Fruit fly (Drosophila melanogaster) whole organism, embryonic: ENCODE measurements around the gene CG13247.

ENCODE experiments used
- Ada2b ChIP-seq: fragments of 200-800 bp; sonication (Bioruptor generic); IDR thresholded peaks from 2 replicates; pipeline ENCODE4 v1.3.6; 2022; ENCODE audit warnings: missing biosample characterization, missing genetic modification characterization
- Aef1 ChIP-seq: fragments of 200-800 bp; sonication (Bioruptor generic); IDR thresholded peaks from 3 replicates; pipeline ENCODE4 v1.3.6; 2022; ENCODE audit warnings: missing biosample characterization, missing genetic modification characterization
- Bdp1 ChIP-seq: fragments of 200-800 bp; sonication (Bioruptor generic); optimal IDR thresholded peaks from 3 replicates; lab custom pipeline; 2016; ENCODE audit warnings: missing biosample characterization, missing genetic modification characterization
- Bgb ChIP-seq: fragments of 200-800 bp; sonication (Bioruptor generic); IDR thresholded peaks from 2 replicates; pipeline ENCODE4 v1.3.6; 2022; ENCODE audit warnings: missing biosample characterization, missing genetic modification characterization; ENCODE audit not compliant: partially characterized antibody
- CG10147 ChIP-seq: fragments of 200-800 bp; sonication (Bioruptor generic); optimal IDR thresholded peaks from 2 replicates; lab custom pipeline; 2019; ENCODE audit warnings: missing biosample characterization, mild to moderate bottlenecking, missing genetic modification characterization, moderate library complexity
- CG10431 ChIP-seq: fragments of 200-800 bp; sonication (Bioruptor generic); optimal IDR thresholded peaks from 3 replicates; lab custom pipeline; 2018; ENCODE audit warnings: missing biosample characterization, mild to moderate bottlenecking, missing genetic modification characterization
- CG10543 ChIP-seq: fragments of 200-800 bp; sonication (Bioruptor generic); optimal IDR thresholded peaks from 3 replicates; lab custom pipeline; 2017; ENCODE audit warnings: missing biosample characterization, mild to moderate bottlenecking, missing genetic modification characterization, moderate library complexity
- CG11247 ChIP-seq: fragments of 200-800 bp; sonication (Bioruptor generic); IDR thresholded peaks from 2 replicates; pipeline ENCODE4 v1.3.6; 2022; ENCODE audit warnings: missing biosample characterization, missing genetic modification characterization
- CG11504 ChIP-seq: fragments of 200-800 bp; sonication (Bioruptor generic); optimal IDR thresholded peaks from 3 replicates; lab custom pipeline; 2019; ENCODE audit warnings: missing biosample characterization, mild to moderate bottlenecking, missing genetic modification characterization, moderate library complexity
- CG12744 ChIP-seq: fragments of 200-800 bp; sonication (Bioruptor generic); optimal IDR thresholded peaks from 2 replicates; lab custom pipeline; 2016; ENCODE audit warnings: missing biosample characterization, missing genetic modification characterization
- CG14860 ChIP-seq: fragments of 200-800 bp; sonication (Bioruptor generic); IDR thresholded peaks from 3 replicates; pipeline ENCODE4 v1.3.6; 2022; ENCODE audit warnings: missing biosample characterization, missing genetic modification characterization; ENCODE audit not compliant: partially characterized antibody
- CG14965 ChIP-seq: fragments of 200-800 bp; sonication (Bioruptor generic); optimal IDR thresholded peaks from 2 replicates; lab custom pipeline; 2016; ENCODE audit warnings: missing biosample characterization, missing genetic modification characterization, borderline replicate concordance
- CG15073 ChIP-seq: fragments of 200-800 bp; sonication (Bioruptor generic); optimal IDR thresholded peaks from 2 replicates; lab custom pipeline; 2016; ENCODE audit warnings: missing biosample characterization, missing genetic modification characterization
- CG17186 ChIP-seq: fragments of 200-800 bp; sonication (Bioruptor generic); optimal IDR thresholded peaks from 3 replicates; lab custom pipeline; 2017; ENCODE audit warnings: missing biosample characterization, missing genetic modification reagents, missing genetic modification characterization
- CG17829 ChIP-seq: fragments of 200-800 bp; optimal IDR thresholded peaks from 2 replicates; lab custom pipeline; 2019; ENCODE audit warnings: missing biosample characterization, mild to moderate bottlenecking, missing genetic modification characterization, moderate library complexity
- CG17912 ChIP-seq: fragments of 200-800 bp; sonication (Bioruptor generic); optimal IDR thresholded peaks from 2 replicates; lab custom pipeline; 2018; ENCODE audit warnings: missing biosample characterization, mild to moderate bottlenecking, missing genetic modification characterization
- CG31388 ChIP-seq: fragments of 200-800 bp; sonication (Bioruptor generic); optimal IDR thresholded peaks from 2 replicates; lab custom pipeline; 2016; ENCODE audit warnings: missing biosample characterization, missing genetic modification characterization
- CG3407 ChIP-seq: fragments of 200-800 bp; sonication (Bioruptor generic); optimal IDR thresholded peaks from 2 replicates; lab custom pipeline; 2018; ENCODE audit warnings: missing biosample characterization, mild to moderate bottlenecking, missing genetic modification characterization
- CG5180 ChIP-seq: fragments of 200-800 bp; sonication (Bioruptor generic); optimal IDR thresholded peaks from 3 replicates; lab custom pipeline; 2017; ENCODE audit warnings: missing biosample characterization, missing genetic modification characterization, mild to moderate bottlenecking, moderate library complexity, missing genetic modification reagents
- CG7372 ChIP-seq: fragments of 200-800 bp; sonication (Bioruptor generic); IDR thresholded peaks from 2 replicates; pipeline ENCODE4 v1.3.6; 2022; ENCODE audit warnings: missing biosample characterization, missing genetic modification characterization
- CG7786 ChIP-seq: fragments of 200-800 bp; sonication (Bioruptor generic); optimal IDR thresholded peaks from 2 replicates; lab custom pipeline; 2016; ENCODE audit warnings: missing biosample characterization, missing genetic modification characterization
- CG7839 ChIP-seq: fragments of 200-800 bp; sonication (Bioruptor generic); optimal IDR thresholded peaks from 3 replicates; lab custom pipeline; 2018; ENCODE audit warnings: missing biosample characterization, mild to moderate bottlenecking, missing genetic modification characterization, moderate library complexity
- CG8924 ChIP-seq: fragments of 200-800 bp; optimal IDR thresholded peaks from 3 replicates; lab custom pipeline; 2019; ENCODE audit warnings: missing biosample characterization, mild to moderate bottlenecking, missing genetic modification characterization, moderate library complexity
- CkIIα-i1 ChIP-seq: fragments of 200-800 bp; sonication (Bioruptor generic); IDR thresholded peaks from 2 replicates; pipeline ENCODE4 v1.3.6; 2022; ENCODE audit warnings: missing biosample characterization, missing genetic modification characterization
- Deaf1 ChIP-seq: fragments of 200-800 bp; optimal IDR thresholded peaks from 3 replicates; lab custom pipeline; 2019; ENCODE audit warnings: missing biosample characterization, mild to moderate bottlenecking, missing genetic modification characterization, moderate library complexity
- Dfd ChIP-seq, 2 experiments: fragments of >200 bp; optimal IDR thresholded peaks; 2 replicates each; lab custom pipeline; 2017; ENCODE audit warnings: missing biosample characterization in 2 of 2, missing genetic modification characterization in 2 of 2
- Gsc ChIP-seq: fragments of 200-800 bp; sonication (Bioruptor generic); IDR thresholded peaks from 2 replicates; pipeline ENCODE4 v1.3.6; 2022; ENCODE audit warnings: missing biosample characterization, missing genetic modification characterization
- Jarid2 ChIP-seq: fragments of 200-800 bp; sonication (Bioruptor generic); optimal IDR thresholded peaks from 3 replicates; lab custom pipeline; 2017; ENCODE audit warnings: mild to moderate bottlenecking, missing biosample characterization, missing genetic modification reagents, missing genetic modification characterization
- Kr ChIP-seq: fragments of 200-800 bp; sonication (Bioruptor generic); optimal IDR thresholded peaks from 2 replicates; lab custom pipeline; 2017; ENCODE audit warnings: missing biosample characterization, mild to moderate bottlenecking, missing genetic modification characterization
- MBD-R2 ChIP-seq: fragments of 200-800 bp; sonication (Bioruptor generic); IDR thresholded peaks from 2 replicates; pipeline ENCODE4 v1.3.6; 2022; ENCODE audit warnings: missing biosample characterization, missing genetic modification characterization
- Nf-YA ChIP-seq: fragments of 200-800 bp; sonication (Bioruptor generic); IDR thresholded peaks from 2 replicates; pipeline ENCODE4 v1.3.6; 2022; ENCODE audit warnings: missing biosample characterization, missing genetic modification characterization
- Nf-YB ChIP-seq: fragments of 200-800 bp; sonication (Bioruptor generic); optimal IDR thresholded peaks from 3 replicates; lab custom pipeline; 2019; ENCODE audit warnings: missing biosample characterization, mild to moderate bottlenecking, missing genetic modification characterization, moderate library complexity
- Scr ChIP-seq: fragments of 200-800 bp; sonication (Bioruptor generic); IDR thresholded peaks from 2 replicates; pipeline ENCODE4 v1.3.6; 2022; ENCODE audit warnings: missing biosample characterization, missing genetic modification characterization; ENCODE audit not compliant: partially characterized antibody
- Stat92E ChIP-seq, 3 experiments: fragments of >200 bp in 2 of 3; fragments of 200-800 bp in 1 of 3; sonication (Bioruptor generic) in 1 of 3; optimal IDR thresholded peaks; 2 replicates each; lab custom pipeline; 2017 to 2019; ENCODE audit warnings: missing biosample characterization in 3 of 3, missing genetic modification characterization in 3 of 3, mild to moderate bottlenecking in 1 of 3, moderate library complexity in 1 of 3
- chif ChIP-seq, 2 experiments: fragments of 200-800 bp; sonication (Bioruptor generic); optimal IDR thresholded peaks; 3 replicates each; lab custom pipeline; 2016; ENCODE audit warnings: missing biosample characterization in 2 of 2, missing genetic modification characterization in 2 of 2
- da ChIP-seq: fragments of 200-800 bp; sonication (Bioruptor generic); optimal IDR thresholded peaks from 2 replicates; lab custom pipeline; 2016; ENCODE audit warnings: missing biosample characterization, missing genetic modification characterization
- gce ChIP-seq: fragments of 200-800 bp; sonication (Bioruptor generic); IDR thresholded peaks from 3 replicates; pipeline ENCODE4 v1.3.6; 2022; ENCODE audit warnings: missing biosample characterization, missing genetic modification characterization
- gcm ChIP-seq: fragments of 200-800 bp; sonication (Bioruptor generic); optimal IDR thresholded peaks from 2 replicates; lab custom pipeline; 2019; ENCODE audit warnings: missing biosample characterization, mild to moderate bottlenecking, missing genetic modification characterization, moderate library complexity
- gsb ChIP-seq: fragments of 200-800 bp; sonication (Bioruptor generic); IDR thresholded peaks from 2 replicates; pipeline ENCODE4 v1.3.6; 2022; ENCODE audit warnings: missing biosample characterization, missing genetic modification characterization
- gsb-n ChIP-seq: fragments of 200-800 bp; sonication (Bioruptor generic); optimal IDR thresholded peaks from 3 replicates; lab custom pipeline; 2018; ENCODE audit warnings: missing biosample characterization, mild to moderate bottlenecking, missing genetic modification characterization
- lilli ChIP-seq: fragments of 200-800 bp; sonication (Bioruptor generic); optimal IDR thresholded peaks from 3 replicates; lab custom pipeline; 2016; ENCODE audit warnings: missing biosample characterization, missing genetic modification characterization
- luna ChIP-seq: fragments of 200-800 bp; sonication (Bioruptor generic); optimal IDR thresholded peaks from 2 replicates; lab custom pipeline; 2016; ENCODE audit warnings: missing biosample characterization, missing genetic modification characterization
- nmo ChIP-seq: fragments of 200-800 bp; sonication (Bioruptor generic); optimal IDR thresholded peaks from 2 replicates; lab custom pipeline; 2018; ENCODE audit warnings: missing biosample characterization, mild to moderate bottlenecking, missing genetic modification characterization, moderate library complexity
- onecut ChIP-seq: fragments of 200-800 bp; sonication (Bioruptor generic); IDR thresholded peaks from 2 replicates; pipeline ENCODE4 v1.3.6; 2022; ENCODE audit warnings: missing biosample characterization, missing genetic modification characterization
- otp ChIP-seq: fragments of 200-800 bp; sonication (Bioruptor generic); IDR thresholded peaks from 3 replicates; pipeline ENCODE4, ENCODE4 v1.3.6; 2022; ENCODE audit warnings: missing biosample characterization, missing genetic modification characterization
- repo ChIP-seq: fragments of 200-800 bp; sonication (Bioruptor generic); optimal IDR thresholded peaks from 2 replicates; lab custom pipeline; 2016; ENCODE audit warnings: missing biosample characterization, missing genetic modification characterization
- sqz ChIP-seq: fragments of 200-800 bp; sonication (Bioruptor generic); optimal IDR thresholded peaks from 3 replicates; lab custom pipeline; 2018; ENCODE audit warnings: missing biosample characterization, mild to moderate bottlenecking, missing genetic modification characterization
- tup ChIP-seq: fragments of 200-800 bp; sonication (Bioruptor generic); optimal IDR thresholded peaks from 2 replicates; lab custom pipeline; 2016; ENCODE audit warnings: missing biosample characterization, mild to moderate bottlenecking, missing genetic modification characterization, moderate library complexity
- zfh2 ChIP-seq: fragments of 200-800 bp; sonication (Bioruptor generic); optimal IDR thresholded peaks from 2 replicates; lab custom pipeline; 2016; ENCODE audit warnings: missing biosample characterization, missing genetic modification characterization

The CG13247 gene

DNA sequence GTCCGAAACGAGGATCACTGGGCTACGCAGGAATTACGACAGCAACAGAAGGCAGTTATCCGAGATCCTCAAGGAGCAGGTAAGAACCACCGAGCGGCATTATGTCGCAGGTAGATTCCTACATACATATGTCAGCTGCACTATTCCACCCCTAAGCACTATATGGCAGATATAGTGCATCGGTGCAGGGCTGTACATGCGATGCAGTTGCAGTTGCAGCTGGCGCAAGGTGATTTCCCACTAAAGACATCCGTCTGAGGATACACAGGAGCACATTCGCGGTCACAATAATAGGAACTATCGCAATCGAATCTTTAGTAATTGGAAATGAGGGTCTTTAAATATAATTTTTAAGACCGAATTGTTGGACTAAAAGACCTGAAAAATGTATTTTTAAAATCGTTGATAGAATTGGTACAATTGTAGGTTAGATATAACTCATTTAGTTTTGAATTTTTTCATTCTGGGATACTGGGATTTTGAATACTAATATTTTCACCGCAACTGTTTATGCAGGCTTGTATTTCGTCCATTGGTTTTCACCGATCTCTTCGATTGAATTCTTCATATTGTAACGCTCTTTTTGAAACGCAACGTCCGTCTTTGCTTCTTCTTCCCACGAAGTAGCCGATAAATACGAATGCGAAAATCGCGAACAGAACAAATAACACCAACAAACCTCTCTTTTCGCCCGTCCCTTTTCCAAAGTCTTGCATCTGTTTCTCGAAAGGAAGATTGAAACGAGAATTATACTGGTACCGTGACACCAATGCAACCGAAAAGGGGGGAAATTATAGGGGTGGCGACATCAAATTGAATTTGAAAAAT lies 32.8 kb downstream of the CG13247 start (continued):
- TF ChIP-seq CG14965 (GFP tag; lab: Kevin White, UChicago) = no peak
- TF ChIP-seq Nf-YB (GFP tag; lab: Kevin White, UChicago) = no peak
- peak; percentile 14 for TF ChIP-seq CG7786 (GFP tag; lab: Kevin White, UChicago)
- TF ChIP-seq da (GFP tag; lab: Kevin White, UChicago) = peak; percentile 90
- no peak for TF ChIP-seq CG31388 (GFP tag; lab: Kevin White, UChicago)
- no peak for TF ChIP-seq CG14860
- no peak for TF ChIP-seq CG11504 (tag; lab: Kevin White, UChicago)
- TF ChIP-seq Nf-YA = no peak
- peak in 1 of 3 experiments; percentile 10 for TF ChIP-seq Stat92E (GFP tag; optimal IDR thresholded peaks at IDR 0.05; lab: Kevin White, UChicago)
- TF ChIP-seq chif (GFP tag; optimal IDR thresholded peaks at IDR 0.05; lab: Kevin White, UChicago) = peak in 1 of 2 experiments; percentile 57
- TF ChIP-seq CG10147 (GFP tag; lab: Kevin White, UChicago) = no peak
- TF ChIP-seq MBD-R2 (GFP tag; lab: Robert Waterston, UW) = no peak
- no peak for TF ChIP-seq onecut (GFP tag; lab: Robert Waterston, UW)
- no peak for TF ChIP-seq CG17186
- TF ChIP-seq nmo (GFP tag; lab: Kevin White, UChicago) = peak; percentile 44
- TF ChIP-seq CG17912 (GFP tag; lab: Kevin White, UChicago) = no peak
- no peak for TF ChIP-seq CG7372 (GFP tag; lab: Robert Waterston, UW)
- TF ChIP-seq Deaf1 = no peak
- no peak for TF ChIP-seq Jarid2 (GFP tag; lab: Kevin White, UChicago)
- TF ChIP-seq gce (GFP tag; lab: Robert Waterston, UW) = no peak
- no peak for TF ChIP-seq otp
- no peak for TF ChIP-seq CkIIα-i1
- no peak for TF ChIP-seq Scr (GFP tag; lab: Robert Waterston, UW)
- TF ChIP-seq repo = no peak
- no peak for TF ChIP-seq Bdp1
- TF ChIP-seq luna (GFP tag; lab: Kevin White, UChicago) = no peak
- TF ChIP-seq zfh2 = no peak
- TF ChIP-seq gsb (GFP tag; lab: Robert Waterston, UW) = no peak
- TF ChIP-seq CG7839 (tag; lab: Kevin White, UChicago) = peak; percentile 43
- TF ChIP-seq CG11247 (GFP tag; lab: Robert Waterston, UW) = no peak
- TF ChIP-seq gcm (GFP tag; lab: Kevin White, UChicago) = peak; percentile 66
- no peak for TF ChIP-seq CG5180 (GFP tag; lab: Kevin White, UChicago)
- no peak for TF ChIP-seq CG10431 (GFP tag; lab: Kevin White, UChicago)
- no peak for TF ChIP-seq Bgb (GFP tag; lab: Robert Waterston, UW)
- peak; percentile 56 for TF ChIP-seq CG8924 (tag; lab: Kevin White, UChicago)
- no peak for TF ChIP-seq Ada2b
- TF ChIP-seq CG17829 (tag; lab: Kevin White, UChicago) = peak; percentile 66
- TF ChIP-seq CG3407 = no peak
- TF ChIP-seq CG12744 (GFP tag; lab: Kevin White, UChicago) = no peak
- no peak for TF ChIP-seq tup (GFP tag; lab: Kevin White, UChicago)
- no peak for TF ChIP-seq Kr
- TF ChIP-seq sqz = no peak
- TF ChIP-seq Dfd (GFP tag; optimal IDR thresholded peaks at IDR 0.05; lab: Kevin White, UChicago) = no peak
- no peak for TF ChIP-seq CG10543
- no peak for TF ChIP-seq Gsc (GFP tag; lab: Robert Waterston, UW)
- TF ChIP-seq Aef1 (GFP tag; lab: Robert Waterston, UW) = no peak
- TF ChIP-seq CG15073 (GFP tag; lab: Kevin White, UChicago) = no peak
- no peak for TF ChIP-seq lilli (GFP tag; lab: Kevin White, UChicago)
- peak; percentile 47 for TF ChIP-seq gsb-n (tag; lab: Kevin White, UChicago)
